Fruit fly (Drosophila melanogaster) ovary, adult (tissue): ENCODE measurements around the gene Sfp93F.

Experiments
- CG17801 ChIP-seq: fragments of 200-800 bp; optimal IDR thresholded peaks from 2 replicates; lab custom pipeline; 2019; ENCODE audit warnings: missing biosample characterization, mild to moderate bottlenecking, missing genetic modification characterization, moderate library complexity; ENCODE audit not compliant: partially characterized antibody

Gene Sfp93F

DNA sequence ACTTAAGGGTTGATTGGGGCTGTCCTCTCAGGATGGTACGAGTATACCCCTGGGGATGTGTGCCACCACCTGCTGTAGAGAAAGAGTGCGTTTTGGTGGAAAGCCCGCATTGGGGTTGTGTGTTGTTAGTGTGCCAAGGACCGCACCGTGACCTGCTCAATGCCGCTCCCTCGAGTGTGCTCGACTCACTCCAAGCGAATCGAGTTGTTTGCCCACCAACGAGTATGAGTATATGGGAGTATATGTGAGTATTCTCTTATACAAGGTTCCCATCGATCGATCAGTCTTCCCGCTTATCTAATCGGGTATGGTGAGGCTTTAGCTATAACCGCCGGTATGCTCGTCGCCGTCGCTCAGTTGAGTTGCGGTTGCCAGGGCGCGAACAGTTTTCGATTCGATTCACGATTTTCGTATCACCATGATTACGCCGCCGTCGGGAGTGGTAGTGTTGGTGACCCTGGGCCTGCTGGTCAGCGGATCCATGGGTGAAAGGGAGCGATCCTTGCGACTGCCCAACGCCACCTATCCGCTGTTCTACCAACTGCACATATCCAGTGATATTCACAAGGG, 3.7 kb upstream of the Sfp93F start, which contains the start of gene CG5849:
CG5849 (plus strand) TSS at position 356 of the 570 bp plus-strand sequence.
- no peak for TF ChIP-seq CG17801 (GFP tag; lab: Kevin White, UChicago)

DNA sequence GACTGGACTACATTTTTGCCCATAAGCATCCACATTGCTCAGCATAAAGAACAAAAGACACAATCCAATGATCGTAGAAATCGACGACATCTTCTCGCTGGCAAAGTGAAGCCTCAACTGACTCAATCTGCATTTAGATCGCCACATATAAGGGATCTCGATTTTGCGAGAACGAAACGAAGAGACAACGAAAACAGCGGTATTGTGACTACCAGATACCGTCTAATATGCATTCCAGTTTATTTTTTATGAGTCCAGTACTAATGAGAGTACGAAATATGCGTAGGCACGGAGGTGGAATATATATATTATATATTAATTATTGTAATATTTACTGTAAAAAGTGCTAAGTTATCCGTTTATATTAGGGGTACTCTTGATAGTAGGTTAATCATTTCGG, 2.9 kb upstream of the Sfp93F start, which contains the start of gene CG34034:
CG34034 (minus strand) TSS at position 101 of the 400 bp plus-strand sequence.
- no peak for TF ChIP-seq CG17801 (GFP tag; lab: Kevin White, UChicago)

DNA sequence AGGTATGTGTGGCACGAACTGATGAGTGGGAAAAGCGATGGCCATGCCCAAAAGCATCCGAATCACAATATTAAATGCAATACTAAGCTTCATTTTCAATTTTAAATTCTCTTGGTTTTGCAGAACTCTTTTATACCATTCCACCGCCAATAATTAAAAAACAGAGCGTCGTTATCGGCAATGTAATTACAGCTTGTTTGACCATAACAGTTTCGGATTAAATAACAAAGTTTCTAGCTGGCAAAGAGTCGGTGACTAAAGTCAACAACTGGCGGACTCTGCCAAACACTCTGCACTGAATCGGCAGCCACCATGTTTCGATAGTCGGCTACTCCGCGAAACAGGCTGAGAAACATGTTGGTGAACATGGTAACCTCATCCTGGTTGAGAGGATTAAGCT, 1.2 kb upstream of the Sfp93F start, which contains the start of gene CG42870:
CG42870 (minus strand) TSS at position 101 of the 400 bp plus-strand sequence.
- TF ChIP-seq CG17801 (GFP tag; lab: Kevin White, UChicago): no peak

DNA sequence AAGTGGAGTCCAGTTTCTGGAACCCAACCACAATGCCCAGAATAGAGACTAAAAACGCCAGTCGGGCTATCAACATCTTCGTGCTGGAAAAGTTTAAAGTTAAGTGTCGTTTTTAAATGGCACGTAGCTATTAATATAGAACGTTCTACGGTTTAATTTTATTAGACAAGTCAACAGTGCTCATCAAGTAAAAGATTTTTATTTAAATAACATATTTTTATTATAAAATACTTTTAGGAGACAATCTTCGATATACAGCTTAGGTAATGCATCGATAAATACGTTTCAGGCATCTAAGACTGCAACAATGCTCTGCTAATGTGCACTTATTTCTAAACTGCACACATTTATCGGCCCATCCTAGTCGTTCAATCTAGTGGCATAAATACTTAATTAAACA, 653 bp upstream of the Sfp93F start, which contains the start of gene CG42869:
CG42869 (minus strand) TSS at position 101 of the 400 bp plus-strand sequence.
- no peak for TF ChIP-seq CG17801 (GFP tag; lab: Kevin White, UChicago)

DNA sequence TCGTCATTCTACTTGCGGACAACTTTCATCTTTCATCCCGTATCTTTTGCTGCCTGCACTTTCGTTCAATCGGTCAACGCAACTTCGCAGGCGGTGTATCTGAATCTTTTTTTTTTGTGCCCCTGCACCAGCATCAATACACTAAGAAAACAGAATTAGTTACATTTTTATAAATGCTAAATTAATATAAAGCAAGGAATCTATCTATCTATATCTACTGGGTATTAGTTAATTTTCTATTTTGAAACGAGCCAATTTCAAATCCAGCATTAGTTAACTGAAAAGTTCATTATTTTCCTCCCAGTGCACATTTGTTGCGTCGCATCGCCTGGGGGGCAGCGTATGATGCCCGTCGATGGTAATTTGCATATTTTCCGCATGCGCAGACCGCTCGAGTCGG, 3.2 kb downstream of the Sfp93F start:
- TF ChIP-seq CG17801 (GFP tag; lab: Kevin White, UChicago): no peak

DNA sequence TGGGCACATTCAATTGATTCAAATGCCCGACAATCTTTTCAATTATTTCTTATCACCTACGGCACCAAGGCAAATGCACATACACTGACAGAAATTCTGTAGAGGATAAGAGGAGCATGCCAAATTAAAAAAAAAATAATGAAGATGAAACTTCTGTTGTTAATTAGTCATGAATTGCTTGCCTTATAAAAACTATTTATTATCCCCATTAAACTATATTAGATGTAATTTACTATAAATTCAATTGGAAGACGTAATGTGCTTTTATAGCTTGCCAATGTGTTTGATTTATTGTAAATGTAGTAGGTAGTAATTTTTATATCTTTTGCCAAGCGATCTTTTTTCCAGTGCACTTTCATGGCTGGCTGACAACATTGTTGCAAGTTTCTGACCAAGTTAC, 4.4 kb downstream of the Sfp93F start:
- no peak for TF ChIP-seq CG17801 (GFP tag; lab: Kevin White, UChicago)

DNA sequence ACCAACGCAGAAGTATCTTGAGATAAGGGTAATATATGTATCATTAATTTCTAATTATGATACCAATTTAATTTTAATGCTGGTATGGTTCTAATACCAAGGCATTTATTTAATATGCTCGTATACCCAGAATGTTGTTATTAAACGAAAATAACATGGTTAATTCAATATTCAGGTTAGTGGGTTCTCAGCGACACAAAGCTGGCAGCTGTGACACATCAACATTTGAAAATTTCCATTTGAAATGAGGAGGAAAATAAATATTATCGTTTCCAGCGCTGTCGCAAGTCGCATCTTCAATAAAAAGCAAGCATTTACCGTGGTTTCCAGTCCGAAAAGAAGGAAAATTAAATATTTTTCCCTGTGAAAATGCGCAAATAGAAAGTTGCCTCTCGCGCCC, 5.1 kb downstream of the Sfp93F start:
- TF ChIP-seq CG17801 (GFP tag; lab: Kevin White, UChicago): no peak

DNA sequence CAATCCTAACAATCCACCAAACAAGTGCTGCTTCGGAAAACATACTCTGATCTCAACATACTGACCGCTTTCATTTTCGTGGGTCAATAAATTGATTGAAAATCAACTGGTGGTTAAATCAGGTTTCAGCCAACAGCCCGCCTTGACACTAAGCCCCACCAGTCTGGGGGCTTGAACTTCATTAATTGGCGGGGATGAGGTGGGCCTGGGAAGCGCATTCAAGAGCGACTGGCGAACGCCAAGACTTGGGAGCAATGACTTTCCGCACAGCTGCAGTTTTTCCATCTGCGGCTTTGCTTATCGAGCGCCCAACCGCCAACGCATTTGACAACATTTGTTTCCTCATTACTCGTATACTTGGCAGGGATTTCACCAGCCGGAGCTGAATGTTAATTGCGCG, 9.5 kb downstream of the Sfp93F start:
- TF ChIP-seq CG17801 (GFP tag; lab: Kevin White, UChicago): no peak

DNA sequence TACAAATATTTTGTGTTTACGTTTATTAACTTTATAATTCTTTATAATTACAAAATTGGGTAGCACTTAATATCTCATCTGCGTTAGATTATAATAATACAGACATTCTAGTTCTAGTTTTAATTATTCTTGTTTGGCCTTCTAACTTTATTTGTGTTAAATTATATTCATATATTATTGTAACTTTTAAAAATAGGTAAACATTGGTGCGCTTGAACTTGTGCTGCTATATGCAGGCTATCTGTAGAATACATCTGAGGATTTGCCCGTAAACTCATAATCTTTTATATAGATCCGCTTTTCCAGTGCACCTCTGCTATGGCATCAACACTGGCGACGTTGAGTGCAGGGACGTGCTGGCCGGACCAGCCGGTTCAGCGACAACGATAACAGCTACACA, 13.6 kb downstream of the Sfp93F start:
- no peak for TF ChIP-seq CG17801 (GFP tag; lab: Kevin White, UChicago)

DNA sequence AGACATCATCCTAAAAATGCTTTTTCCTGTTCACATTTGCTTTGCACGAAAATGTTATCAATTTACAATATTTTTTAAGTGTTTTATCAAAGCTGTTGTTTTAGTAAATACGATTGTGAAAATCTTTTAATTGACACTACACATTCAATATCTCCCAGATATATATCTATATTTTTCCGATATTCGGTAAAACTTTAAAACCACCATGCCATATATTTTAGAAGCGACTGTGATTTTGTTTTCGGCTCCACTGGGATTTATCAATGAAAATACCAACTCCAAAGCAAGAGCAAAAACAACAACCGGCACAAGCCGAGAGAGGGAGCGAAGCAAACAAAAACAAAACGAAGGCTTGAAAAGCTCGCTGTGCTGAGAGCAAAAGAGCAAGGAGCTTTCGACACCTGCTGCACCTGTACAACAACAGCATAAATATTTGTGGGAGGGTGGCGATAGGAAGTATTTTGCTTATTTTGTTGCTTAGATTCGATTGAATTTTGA, 16.1 kb downstream of the Sfp93F start:
- TF ChIP-seq CG17801 (GFP tag; lab: Kevin White, UChicago): no peak

DNA sequence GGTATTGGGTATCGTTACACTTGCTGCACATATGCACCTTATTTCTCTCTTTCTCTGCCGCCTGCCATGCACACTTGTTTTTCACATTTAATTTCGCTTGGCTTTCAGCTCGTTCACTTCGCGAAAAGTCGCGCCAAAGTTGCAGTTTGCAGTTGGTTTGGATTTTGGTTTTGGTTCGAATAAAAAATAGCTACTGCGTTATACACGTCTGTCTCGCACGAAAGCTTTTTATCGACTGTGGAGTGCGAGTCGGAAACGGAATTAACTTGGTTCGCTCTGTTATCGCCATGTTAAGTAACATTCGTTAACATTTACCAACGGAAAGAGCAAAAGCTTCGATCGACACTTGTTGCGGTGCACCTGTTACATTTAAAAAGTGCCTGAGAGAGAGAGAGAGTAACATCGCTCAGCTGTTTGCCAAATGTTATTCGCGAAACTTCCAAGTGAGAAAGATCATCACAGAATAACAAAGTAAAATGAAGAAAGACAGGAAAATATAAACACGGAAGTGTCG, 16.6 kb downstream of the Sfp93F start, which contains the start of gene CG31176:
CG31176 (minus strand) TSS at position 241 of the 514 bp plus-strand sequence.
- no peak for TF ChIP-seq CG17801 (GFP tag; lab: Kevin White, UChicago)

DNA sequence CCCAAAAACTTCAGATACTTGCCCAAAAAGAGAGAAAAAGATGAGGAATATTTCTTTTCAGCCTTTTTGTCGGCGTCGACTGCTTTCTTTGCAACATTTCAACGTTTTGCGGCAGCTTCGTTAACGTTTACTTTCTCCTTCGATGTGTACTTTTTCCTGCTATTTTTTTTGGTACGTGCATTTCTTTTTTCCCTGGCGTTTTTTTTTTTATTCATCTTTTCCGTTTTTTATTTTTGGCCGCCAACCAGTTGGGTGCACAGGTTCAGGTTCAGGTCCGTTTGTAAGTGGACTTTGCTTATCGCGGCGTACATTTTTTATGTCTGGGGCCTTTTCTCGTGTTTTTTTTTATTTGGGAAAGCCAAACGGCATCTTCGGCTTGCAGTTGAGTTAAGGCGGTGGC, 31.7 kb downstream of the Sfp93F start:
- no peak for TF ChIP-seq CG17801 (GFP tag; lab: Kevin White, UChicago)

DNA sequence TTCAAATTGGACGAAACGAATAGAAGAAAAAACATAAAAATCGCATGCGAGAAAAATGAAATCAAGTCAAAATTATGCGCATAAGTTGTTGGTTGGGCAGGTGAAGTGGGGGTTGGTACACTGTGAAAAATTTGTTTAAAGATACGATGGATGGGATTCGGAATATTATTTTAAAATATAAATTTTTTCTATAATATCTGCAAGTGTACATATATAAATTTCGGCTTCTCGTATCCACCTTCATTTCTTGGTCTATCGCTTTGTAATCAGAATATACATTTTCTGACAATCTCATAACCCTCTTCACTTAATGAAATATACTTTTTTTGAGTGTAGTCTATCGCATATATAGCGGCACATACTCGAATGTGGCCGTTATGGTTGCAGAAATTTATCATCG, 32.8 kb downstream of the Sfp93F start:
- no peak for TF ChIP-seq CG17801 (GFP tag; lab: Kevin White, UChicago)

DNA sequence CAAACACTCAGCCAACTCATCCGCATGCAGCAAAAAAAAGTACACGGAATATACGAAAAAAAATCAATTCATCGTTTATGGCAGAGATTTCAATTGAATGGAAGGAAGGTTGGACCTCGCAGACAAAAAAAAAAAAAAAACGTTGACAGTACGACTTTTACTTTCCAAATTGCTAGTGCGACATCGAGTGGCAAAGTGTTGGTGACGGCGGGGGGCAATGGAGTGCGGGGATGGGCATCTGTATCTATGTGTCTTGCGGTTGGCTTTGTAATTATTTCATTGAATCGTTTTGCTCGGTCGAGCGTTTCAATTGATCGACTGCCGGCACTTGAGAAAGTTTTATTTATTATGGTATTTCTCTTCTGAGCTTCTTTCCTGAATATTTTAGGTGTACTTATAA, 34.6 kb downstream of the Sfp93F start:
- TF ChIP-seq CG17801 (GFP tag; lab: Kevin White, UChicago): no peak

DNA sequence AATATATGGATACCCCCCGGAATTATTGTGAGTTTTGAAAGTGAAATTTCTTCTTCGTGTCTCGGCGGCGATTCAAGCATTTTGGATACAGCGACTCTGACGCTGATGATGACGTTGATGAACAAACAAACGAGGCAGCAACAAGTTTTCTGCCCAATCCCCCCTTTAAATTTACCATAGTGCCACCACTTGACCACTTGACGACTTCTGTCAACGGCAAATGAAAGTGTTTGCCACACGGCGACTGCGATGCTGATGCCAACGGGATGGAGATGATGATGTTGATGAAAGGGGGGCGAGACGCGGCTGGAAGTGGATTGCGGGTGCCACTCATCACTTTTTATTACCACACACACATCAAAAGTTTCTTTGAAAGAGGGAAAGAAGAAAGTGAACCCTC, 35.6 kb downstream of the Sfp93F start:
- TF ChIP-seq CG17801 (GFP tag; lab: Kevin White, UChicago): no peak

DNA sequence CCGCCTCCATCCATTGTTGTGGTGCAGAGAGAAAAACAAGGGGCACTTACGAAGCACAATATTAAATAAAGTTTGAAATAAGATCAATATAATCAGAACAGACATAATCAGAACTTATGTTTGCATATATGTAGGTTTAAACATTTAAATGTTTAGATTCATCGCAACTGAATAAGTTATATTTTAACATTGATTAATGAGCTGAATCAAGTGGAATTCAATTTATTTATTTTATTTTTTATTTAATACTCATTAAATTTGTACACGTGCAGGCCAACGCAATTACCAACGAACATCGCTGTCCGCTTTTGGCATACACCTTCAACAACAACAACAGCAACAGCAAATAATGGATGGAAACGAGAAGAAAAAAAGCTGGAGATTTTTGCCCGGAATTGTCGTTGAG, 37.2 kb downstream of the Sfp93F start:
- TF ChIP-seq CG17801 (GFP tag; lab: Kevin White, UChicago): no peak
